Fruit fly (Drosophila melanogaster) whole organism: ENCODE measurements around the gene NO66.

Source experiments
- psq ChIP-seq: fragments of >200 bp; optimal IDR thresholded peaks from 2 replicates; lab custom pipeline; 2017
- usp ChIP-seq: fragments of >200 bp; optimal IDR thresholded peaks from 2 replicates; lab custom pipeline; 2017; ENCODE audit warnings: missing biosample characterization, missing genetic modification characterization, mixed read lengths

- TF ChIP-seq usp (GFP tag; lab: Kevin White, UChicago) (no peak), psq (lab: Kevin White, UChicago) (no peak)
These were observed 41.4 kb upstream of the NO66 start, which contains the start of gene CG15578 for dm6 chrX:4277861-4278260.
